Worm (Caenorhabditis elegans) whole organism, L3 larva: ENCODE data around the gene mre-11.

ENCODE experiments used
- aly-2 ChIP-seq: fragments of 150-350 bp; optimal IDR thresholded peaks from 2 replicates; lab custom pipeline; 2014; ENCODE audit warnings: missing biosample characterization, missing genetic modification characterization
- ama-1 ChIP-seq: fragments of 150-350 bp; optimal IDR thresholded peaks from 2 replicates; lab custom pipeline; 2018
- ceh-28 ChIP-seq: fragments of 150-350 bp; optimal IDR thresholded peaks from 2 replicates; lab custom pipeline; 2014; ENCODE audit warnings: missing biosample characterization, missing genetic modification reagents, missing genetic modification characterization
- daf-12 ChIP-seq: fragments of 150-350 bp; optimal IDR thresholded peaks from 2 replicates; lab custom pipeline; 2014; ENCODE audit warnings: missing biosample characterization, missing genetic modification reagents, missing genetic modification characterization
- elt-1 ChIP-seq: fragments of 150-350 bp; optimal IDR thresholded peaks from 2 replicates; lab custom pipeline; 2014; ENCODE audit warnings: missing biosample characterization, missing genetic modification characterization
- elt-2 ChIP-seq: sonication (generic microtip); optimal IDR thresholded peaks from 2 replicates; lab custom pipeline; 2016; ENCODE audit warnings: missing genetic modification reagents, mild to moderate bottlenecking, missing genetic modification characterization, missing compliant biosample characterization
- elt-3 ChIP-seq, 3 experiments: fragments of 150-350 bp in 1 of 3; sonication (generic microtip) in 2 of 3; optimal IDR thresholded peaks; 2 replicates in 2 of 3; 4 replicates in 1 of 3; lab custom pipeline; 2014 to 2017; ENCODE audit warnings: missing biosample characterization in 3 of 3, missing genetic modification characterization in 3 of 3
- eor-1 ChIP-seq, 2 experiments: fragments of 150-350 bp; optimal IDR thresholded peaks; 2 replicates each; lab custom pipeline; 2014 to 2018; ENCODE audit warnings: missing biosample characterization in 2 of 2, missing genetic modification characterization in 2 of 2
- fkh-10 ChIP-seq: sonication (generic microtip); optimal IDR thresholded peaks from 2 replicates; lab custom pipeline; 2017; ENCODE audit warnings: missing biosample characterization, missing genetic modification reagents, missing genetic modification characterization
- fkh-2 ChIP-seq: fragments of 150-350 bp; optimal IDR thresholded peaks from 2 replicates; lab custom pipeline; 2014; ENCODE audit warnings: missing biosample characterization, missing genetic modification reagents, missing genetic modification characterization
- hmg-11 ChIP-seq: sonication (generic microtip); optimal IDR thresholded peaks from 2 replicates; lab custom pipeline; 2016; ENCODE audit warnings: missing genetic modification characterization, missing compliant biosample characterization
- jun-1 ChIP-seq: fragments of 150-350 bp; optimal IDR thresholded peaks from 2 replicates; lab custom pipeline; 2014; ENCODE audit warnings: missing biosample characterization, missing genetic modification reagents, missing genetic modification characterization
- lsy-12 ChIP-seq: sonication (generic microtip); optimal IDR thresholded peaks from 2 replicates; lab custom pipeline; 2016; ENCODE audit warnings: mild to moderate bottlenecking, missing genetic modification characterization, missing compliant biosample characterization
- mdl-1 ChIP-seq: fragments of 150-350 bp; optimal IDR thresholded peaks from 2 replicates; lab custom pipeline; 2014; ENCODE audit warnings: missing biosample characterization, missing genetic modification characterization
- mml-1 ChIP-seq: fragments of 150-350 bp; sonication (generic microtip); optimal IDR thresholded peaks from 3 replicates; lab custom pipeline; 2014; ENCODE audit warnings: missing biosample characterization, missing genetic modification characterization
- nfya-1 ChIP-seq: sonication (generic microtip); optimal IDR thresholded peaks from 2 replicates; lab custom pipeline; 2017; ENCODE audit warnings: missing genetic modification characterization, mild to moderate bottlenecking, missing compliant biosample characterization, antibody characterized with exemption, moderate library complexity; ENCODE audit not compliant: insufficient read depth
- nhr-23 ChIP-seq: fragments of 150-350 bp; optimal IDR thresholded peaks from 2 replicates; lab custom pipeline; 2014; ENCODE audit warnings: missing biosample characterization, missing genetic modification reagents, missing genetic modification characterization
- nhr-237 ChIP-seq: fragments of 150-350 bp; optimal IDR thresholded peaks from 2 replicates; lab custom pipeline; 2014; ENCODE audit warnings: missing biosample characterization, missing genetic modification characterization
- nhr-25 ChIP-seq: sonication (generic microtip); optimal IDR thresholded peaks from 2 replicates; lab custom pipeline; 2017; ENCODE audit warnings: missing biosample characterization, missing genetic modification characterization
- nhr-28 ChIP-seq: fragments of 150-350 bp; optimal IDR thresholded peaks from 2 replicates; lab custom pipeline; 2014; ENCODE audit warnings: missing biosample characterization, missing genetic modification characterization
- nhr-43 ChIP-seq: sonication (generic microtip); optimal IDR thresholded peaks from 2 replicates; lab custom pipeline; 2016; ENCODE audit warnings: mild to moderate bottlenecking, missing genetic modification characterization, missing compliant biosample characterization; ENCODE audit not compliant: poor library complexity, severe bottlenecking
- nhr-76 ChIP-seq: fragments of 150-350 bp; sonication (generic microtip); optimal IDR thresholded peaks from 5 replicates; lab custom pipeline; 2014; ENCODE audit warnings: missing biosample characterization, missing genetic modification characterization
- nhr-77 ChIP-seq: fragments of 150-350 bp; optimal IDR thresholded peaks from 2 replicates; lab custom pipeline; 2014; ENCODE audit warnings: missing biosample characterization, missing genetic modification characterization
- pha-4 ChIP-seq: fragments of 150-350 bp; optimal IDR thresholded peaks from 2 replicates; lab custom pipeline; 2014; ENCODE audit warnings: missing biosample characterization, missing genetic modification reagents, missing genetic modification characterization
- pqm-1 ChIP-seq: fragments of 150-350 bp; optimal IDR thresholded peaks from 2 replicates; lab custom pipeline; 2017; ENCODE audit warnings: missing biosample characterization, missing genetic modification characterization, inconsistent platforms
- sea-2 ChIP-seq: fragments of 150-350 bp; sonication (generic microtip); optimal IDR thresholded peaks from 4 replicates; lab custom pipeline; 2014; ENCODE audit warnings: missing biosample characterization, missing genetic modification reagents, missing genetic modification characterization
- skn-1 ChIP-seq: fragments of 150-350 bp; optimal IDR thresholded peaks from 2 replicates; lab custom pipeline; 2014; ENCODE audit warnings: missing biosample characterization, missing genetic modification characterization
- snpc-4 ChIP-seq: fragments of 150-350 bp; optimal IDR thresholded peaks from 2 replicates; lab custom pipeline; 2014; ENCODE audit warnings: missing biosample characterization, missing genetic modification characterization
- tbx-2 ChIP-seq: sonication (generic microtip); optimal IDR thresholded peaks from 2 replicates; lab custom pipeline; 2016; ENCODE audit warnings: mild to moderate bottlenecking, missing genetic modification characterization, missing compliant biosample characterization
- unc-62 ChIP-seq: fragments of 150-350 bp; sonication (generic microtip); optimal IDR thresholded peaks from 4 replicates; lab custom pipeline; 2014; ENCODE audit warnings: missing biosample characterization, missing genetic modification reagents, missing genetic modification characterization
- zag-1 ChIP-seq: fragments of 150-350 bp; optimal IDR thresholded peaks from 2 replicates; lab custom pipeline; 2014; ENCODE audit warnings: missing biosample characterization, missing genetic modification characterization
- ztf-4 ChIP-seq: fragments of 150-350 bp; optimal IDR thresholded peaks from 2 replicates; lab custom pipeline; 2014; ENCODE audit warnings: missing biosample characterization, missing genetic modification characterization

mre-11 gene

DNA sequence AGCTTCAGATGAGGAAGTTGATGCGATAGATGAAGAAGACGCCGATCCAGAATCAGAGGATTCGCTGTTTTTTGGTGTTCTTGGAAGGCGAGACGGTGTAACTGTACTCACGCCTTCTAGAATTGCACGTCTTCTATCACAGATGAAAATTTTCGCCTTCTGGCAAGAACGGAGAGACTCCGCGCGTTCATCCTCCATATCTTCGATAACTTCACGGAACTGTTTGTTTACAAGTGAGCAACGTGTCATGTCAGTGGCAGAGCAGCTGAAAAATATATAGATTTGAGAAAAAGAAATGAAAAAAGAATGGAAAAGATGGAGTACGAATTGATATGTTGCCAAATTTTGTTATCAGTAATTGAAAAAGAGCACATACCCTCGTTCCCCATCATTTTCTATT is 22.0 kb downstream of the mre-11 start:
- TF ChIP-seq sea-2 (GFP tag; lab: Kevin White, UChicago) (no peak), nhr-43 (tag; lab: Kevin White, UChicago) (peak; percentile 16), ama-1 (lab: Kevin White, UChicago) (peak; percentile 30), elt-2 (peak; percentile 49), pqm-1 (tag; lab: Kevin White, UChicago) (peak; percentile 48), nhr-23 (tag; lab: Kevin White, UChicago) (no peak), nfya-1 (no peak)

DNA sequence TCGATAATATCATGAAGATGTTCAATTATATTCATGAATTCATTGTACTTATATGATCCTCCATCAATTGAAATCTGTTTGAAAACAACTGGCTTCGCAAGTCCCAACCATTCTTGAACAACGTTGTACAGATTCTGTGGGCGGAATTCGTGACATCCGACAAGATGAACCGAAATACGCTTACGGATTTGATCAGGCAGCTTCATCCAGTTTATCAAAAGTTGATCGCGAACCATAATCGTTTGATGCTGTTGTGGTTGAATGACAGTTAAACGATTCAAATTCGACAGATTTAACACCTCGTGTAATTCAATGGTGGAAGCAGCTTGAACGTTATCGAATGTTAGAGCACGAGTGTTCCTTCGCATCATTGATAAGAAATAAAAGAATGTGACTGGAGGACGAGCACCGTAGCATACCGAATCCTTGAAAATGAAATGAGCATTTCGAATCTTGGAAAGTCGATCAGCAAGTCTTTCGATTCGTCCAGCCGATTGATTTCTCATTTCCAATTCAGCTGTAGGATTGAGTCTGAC is 22.9 kb downstream of the mre-11 start:
- TF ChIP-seq elt-2 (peak; percentile 61), nhr-77 (tag; lab: Kevin White, UChicago) (no peak), pqm-1 (tag; lab: Kevin White, UChicago) (peak; percentile 27), jun-1 (tag; lab: Kevin White, UChicago) (peak; percentile 32)

DNA sequence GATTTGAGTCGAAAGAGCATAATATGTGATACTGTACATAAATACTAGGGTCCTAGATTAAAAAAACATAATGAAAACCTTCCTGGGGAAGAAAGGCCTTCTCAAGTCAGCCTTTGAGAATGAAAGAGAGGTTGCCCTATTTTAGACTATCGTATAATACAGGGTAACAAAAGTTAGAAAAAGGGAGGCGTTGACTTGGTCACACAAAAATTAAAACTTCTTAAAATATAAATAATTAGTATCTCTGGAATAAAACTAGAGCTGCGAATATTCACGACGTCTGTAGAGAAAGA is 24.1 kb downstream of the mre-11 start:
- peak; percentile 31 for TF ChIP-seq nhr-43 (tag; lab: Kevin White, UChicago)
- TF ChIP-seq jun-1 (tag; lab: Kevin White, UChicago), result no peak
- peak; percentile 3 for TF ChIP-seq nhr-23 (tag; lab: Kevin White, UChicago)

DNA sequence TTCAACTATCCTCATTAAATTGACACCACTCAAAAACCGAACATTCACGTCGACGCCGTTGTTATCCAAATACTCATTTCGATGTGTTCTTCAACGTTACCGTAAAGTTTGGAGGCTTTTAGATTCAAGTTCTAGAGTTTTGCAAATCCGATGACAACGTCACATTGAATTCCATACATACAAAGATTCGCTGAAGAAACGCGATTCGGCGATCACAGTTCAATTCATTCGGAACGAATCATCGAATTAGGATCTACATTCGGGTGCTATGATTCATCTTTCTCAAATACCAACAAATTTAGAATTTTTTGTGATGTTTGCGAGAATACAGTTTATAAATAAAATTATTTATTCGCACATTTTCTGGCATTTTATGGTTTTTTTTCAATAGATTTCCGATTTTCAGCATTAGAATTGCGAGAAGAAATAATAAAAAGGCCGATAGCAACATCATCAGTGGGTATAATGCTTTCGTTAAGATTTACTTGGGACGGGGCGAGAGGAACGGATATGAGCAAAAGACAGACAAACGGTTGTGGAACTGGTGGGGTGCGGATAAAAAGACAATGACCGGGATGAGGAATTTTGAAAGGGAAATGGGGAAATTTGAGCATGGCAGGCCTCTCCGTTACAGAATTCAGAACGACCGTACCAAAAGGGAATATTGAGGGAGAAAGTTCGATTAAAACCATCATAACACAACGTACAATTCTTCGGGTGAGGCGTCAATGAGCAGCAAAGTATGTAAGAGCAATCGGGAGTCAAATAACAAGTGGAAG is 24.6 kb downstream of the mre-11 start:
- TF ChIP-seq nhr-237 (tag; lab: Kevin White, UChicago) (no peak), aly-2 (tag; lab: Kevin White, UChicago) (peak; percentile 55), snpc-4 (no peak), nhr-43 (tag; lab: Kevin White, UChicago) (peak; percentile 34), lsy-12 (tag; lab: Kevin White, UChicago) (peak; percentile 28), ama-1 (lab: Kevin White, UChicago) (no peak), fkh-10 (GFP tag; lab: Kevin White, UChicago) (no peak), fkh-2 (tag; lab: Kevin White, UChicago) (no peak), zag-1 (tag; lab: Kevin White, UChicago) (no peak), elt-1 (no peak), nhr-25 (tag; lab: Kevin White, UChicago) (peak; percentile 17), nhr-23 (tag; lab: Kevin White, UChicago) (peak; percentile 35), ceh-28 (tag; lab: Kevin White, UChicago) (no peak), mdl-1 (tag; lab: Kevin White, UChicago) (no peak), unc-62 (GFP tag; lab: Kevin White, UChicago) (peak; percentile 9), tbx-2 (tag; lab: Kevin White, UChicago) (no peak), mml-1 (tag; lab: Kevin White, UChicago) (no peak)

- TF ChIP-seq hmg-11 (tag; lab: Kevin White, UChicago) (no peak), elt-2 (peak; percentile 61), pha-4 (tag; lab: Kevin White, UChicago) (peak; percentile 12), pqm-1 (tag; lab: Kevin White, UChicago) (peak; percentile 73)
- TF ChIP-seq, all 47 proteins: peak for 3
Measured at ce11 chrV:10711004-10711403, 25.7 kb downstream of the mre-11 start.

ce11 chrV:10709385-10709784 is 27.3 kb downstream of the mre-11 start:
- TF ChIP-seq pha-4 (tag; lab: Kevin White, UChicago) (no peak), mml-1 (tag; lab: Kevin White, UChicago) (no peak), tbx-2 (tag; lab: Kevin White, UChicago) (no peak), nhr-76 (tag; lab: Kevin White, UChicago) (no peak), nhr-28 (tag; lab: Kevin White, UChicago) (no peak)

ce11 chrV:10708346-10708745 is 28.3 kb downstream of the mre-11 start:
- TF ChIP-seq nhr-28 (tag; lab: Kevin White, UChicago) (no peak), fkh-10 (GFP tag; lab: Kevin White, UChicago) (no peak), daf-12 (tag; lab: Kevin White, UChicago) (no peak), ztf-4 (tag; lab: Kevin White, UChicago) (no peak), jun-1 (tag; lab: Kevin White, UChicago) (no peak), skn-1 (tag; lab: Kevin White, UChicago) (no peak), nhr-43 (tag; lab: Kevin White, UChicago) (no peak), eor-1 (tag; optimal IDR thresholded peaks at IDR 0.05; lab: Kevin White, UChicago) (no peak), nhr-77 (tag; lab: Kevin White, UChicago) (no peak), fkh-2 (tag; lab: Kevin White, UChicago) (no peak), elt-3 (tag; optimal IDR thresholded peaks at IDR 0.05; lab: Kevin White, UChicago) (no peak)
- TF ChIP-seq, all 47 proteins: peak for 0
